Worm (Caenorhabditis elegans): ENCODE measurements around the gene mel-11.

DNA sequence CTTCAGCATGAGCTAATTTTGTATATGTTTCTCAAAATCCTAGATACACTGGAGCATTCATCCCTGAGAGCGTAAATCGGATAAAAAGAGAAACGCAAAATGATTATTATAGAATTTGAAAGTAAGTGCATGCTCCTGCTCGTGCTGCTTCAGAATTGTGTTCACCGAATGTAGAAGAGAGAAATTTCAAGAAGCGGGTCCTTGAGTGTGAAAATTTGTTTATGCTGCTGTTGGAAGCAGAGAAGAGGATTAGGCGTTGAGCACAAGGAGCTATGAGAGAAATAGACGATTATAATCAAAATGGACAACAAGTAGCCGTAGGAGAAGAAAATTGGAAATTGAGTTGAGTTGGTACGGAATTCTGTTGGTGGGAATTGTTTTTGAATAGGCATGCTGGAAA lies 46.6 kb upstream of the mel-11 start:
- TF ChIP-seq him-1 (tag; optimal IDR thresholded peaks at IDR 0.05) = no peak
- no peak for TF ChIP-seq W03F9.2 (tag; optimal IDR thresholded peaks at IDR 0.05)
